Fruit fly (Drosophila melanogaster): Measurements from ENCODE around the gene CG33203.

The CG33203 gene

DNA sequence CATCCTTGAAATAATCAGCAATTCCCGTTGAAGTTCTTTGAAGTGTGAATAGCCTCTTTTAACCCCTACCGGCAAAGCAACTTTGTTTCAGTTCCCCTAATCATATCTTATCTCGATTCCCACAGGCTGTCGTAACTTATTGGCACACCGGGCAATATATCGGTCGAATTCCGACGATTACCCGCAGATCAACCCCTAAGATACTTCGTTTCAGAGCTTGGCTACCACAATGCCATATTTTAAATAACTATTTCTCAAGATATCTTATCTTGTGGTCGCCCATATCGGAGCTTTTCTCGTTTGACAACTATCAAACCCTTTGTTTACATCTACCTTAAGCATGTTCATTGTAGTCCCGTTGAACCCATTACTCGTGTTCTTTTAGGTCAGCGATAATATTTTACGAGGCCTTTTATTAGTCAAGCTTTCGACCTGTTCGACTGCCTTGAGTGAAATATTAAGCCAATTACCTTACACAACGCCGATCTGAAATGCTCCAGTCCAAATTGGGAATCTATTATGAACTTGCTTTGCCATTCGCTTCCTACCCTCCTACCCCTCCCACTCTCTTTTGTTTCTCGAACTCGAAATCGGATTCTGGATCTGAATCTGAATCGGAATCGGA, 11.5 kb upstream of the CG33203 start:
- TF ChIP-seq EcR (GFP tag; optimal IDR thresholded peaks at IDR 0.05) (peak; percentile 53), CG8159 (tag; optimal IDR thresholded peaks at IDR 0.05) (no peak)

dm6 chr3R:28897891-28898290, 10.4 kb upstream of the CG33203 start:
- TF ChIP-seq CG10348 (GFP tag; IDR thresholded peaks at IDR 0.05) (no peak), Snoo (tag; optimal IDR thresholded peaks at IDR 0.05) (no peak), gl (tag; optimal IDR thresholded peaks at IDR 0.05) (no peak), Ets98B (GFP tag; IDR thresholded peaks at IDR 0.05) (no peak), fd96Ca (GFP tag; IDR thresholded peaks at IDR 0.05) (no peak)

DNA sequence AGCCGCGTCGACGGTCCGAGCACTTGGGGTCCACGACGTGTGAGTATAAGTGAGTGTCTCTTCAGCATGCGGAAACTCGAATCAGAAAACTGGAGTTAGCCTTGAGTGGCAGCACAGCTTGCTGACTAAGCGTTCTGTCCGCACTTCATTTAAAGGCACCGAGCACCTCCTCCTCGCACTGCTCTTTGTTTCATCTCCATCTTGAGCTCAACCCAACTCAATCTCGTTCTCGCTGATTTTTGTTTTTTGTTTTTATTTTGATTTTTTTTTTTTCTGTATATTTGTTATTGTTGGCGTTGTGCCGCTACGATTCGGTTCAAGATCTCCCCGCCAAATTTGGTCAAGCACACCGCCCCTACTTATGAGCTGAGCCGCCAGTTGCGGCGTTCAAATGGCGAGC, 7.5 kb upstream of the CG33203 start:
- TF ChIP-seq CG34367 (tag; optimal IDR thresholded peaks at IDR 0.05) (no peak), CG15710 (tag; optimal IDR thresholded peaks at IDR 0.05) (peak; percentile 11), EcR (GFP tag; optimal IDR thresholded peaks at IDR 0.05) (peak; percentile 61), CG13204 (GFP tag; optimal IDR thresholded peaks at IDR 0.05) (peak; percentile 63), fd96Ca (GFP tag; IDR thresholded peaks at IDR 0.05) (no peak), Ets98B (GFP tag; IDR thresholded peaks at IDR 0.05) (no peak), CG4496 (GFP tag; IDR thresholded peaks at IDR 0.05) (no peak)

dm6 chr3R:28891513-28892097, 4.1 kb upstream of the CG33203 start:
- TF ChIP-seq rn (GFP tag; IDR thresholded peaks at IDR 0.05) (no peak), fd96Ca (GFP tag; IDR thresholded peaks at IDR 0.05) (peak; percentile 39; the same call in 1 of the 3 replicates), CG13204 (GFP tag; optimal IDR thresholded peaks at IDR 0.05) (peak; percentile 99), CG8301 (tag; optimal IDR thresholded peaks at IDR 0.05) (no peak), gl (tag; optimal IDR thresholded peaks at IDR 0.05) (no peak), CG32121 (GFP tag; IDR thresholded peaks at IDR 0.05) (peak; percentile 21; the same call in 1 of the 2 replicates), Snoo (tag; optimal IDR thresholded peaks at IDR 0.05) (peak; percentile 30), CG12605 (GFP tag; IDR thresholded peaks at IDR 0.05) (no peak), CG17806 (tag; optimal IDR thresholded peaks at IDR 0.05) (no peak), Ets98B (GFP tag; IDR thresholded peaks at IDR 0.05) (peak; percentile 60), CG14655 (GFP tag; optimal IDR thresholded peaks at IDR 0.05) (no peak), CG8159 (tag; optimal IDR thresholded peaks at IDR 0.05) (no peak), D1 (tag; optimal IDR thresholded peaks at IDR 0.05) (no peak), CG4496 (GFP tag; IDR thresholded peaks at IDR 0.05) (0 out of 3 replicates have a peak, but pooled peaks have one; percentile 40), Pif1A (GFP tag; optimal IDR thresholded peaks at IDR 0.05) (no peak), CG15710 (tag; optimal IDR thresholded peaks at IDR 0.05) (no peak), Pif1B (GFP tag; optimal IDR thresholded peaks at IDR 0.05) (peak; percentile 1), CG10348 (GFP tag; IDR thresholded peaks at IDR 0.05) (no peak)

- TF ChIP-seq CG12605 (GFP tag; IDR thresholded peaks at IDR 0.05) (peak; percentile 62), CG4496 (GFP tag; IDR thresholded peaks at IDR 0.05) (0 out of 3 replicates have a peak, but pooled peaks have one; percentile 21), CG13204 (GFP tag; optimal IDR thresholded peaks at IDR 0.05) (peak; percentile 54), Ets98B (GFP tag; IDR thresholded peaks at IDR 0.05) (peak; percentile 66), CG17806 (tag; optimal IDR thresholded peaks at IDR 0.05) (no peak), CG32121 (GFP tag; IDR thresholded peaks at IDR 0.05) (peak; percentile 36; the same call in 1 of the 2 replicates), gl (tag; optimal IDR thresholded peaks at IDR 0.05) (peak; percentile 20), CG14655 (GFP tag; optimal IDR thresholded peaks at IDR 0.05) (no peak), rn (GFP tag; IDR thresholded peaks at IDR 0.05) (no peak), fd96Ca (GFP tag; IDR thresholded peaks at IDR 0.05) (peak; percentile 36; the same call in 1 of the 3 replicates)
Measured at dm6 chr3R:28889427-28889736, 1.9 kb upstream of the CG33203 start.

DNA sequence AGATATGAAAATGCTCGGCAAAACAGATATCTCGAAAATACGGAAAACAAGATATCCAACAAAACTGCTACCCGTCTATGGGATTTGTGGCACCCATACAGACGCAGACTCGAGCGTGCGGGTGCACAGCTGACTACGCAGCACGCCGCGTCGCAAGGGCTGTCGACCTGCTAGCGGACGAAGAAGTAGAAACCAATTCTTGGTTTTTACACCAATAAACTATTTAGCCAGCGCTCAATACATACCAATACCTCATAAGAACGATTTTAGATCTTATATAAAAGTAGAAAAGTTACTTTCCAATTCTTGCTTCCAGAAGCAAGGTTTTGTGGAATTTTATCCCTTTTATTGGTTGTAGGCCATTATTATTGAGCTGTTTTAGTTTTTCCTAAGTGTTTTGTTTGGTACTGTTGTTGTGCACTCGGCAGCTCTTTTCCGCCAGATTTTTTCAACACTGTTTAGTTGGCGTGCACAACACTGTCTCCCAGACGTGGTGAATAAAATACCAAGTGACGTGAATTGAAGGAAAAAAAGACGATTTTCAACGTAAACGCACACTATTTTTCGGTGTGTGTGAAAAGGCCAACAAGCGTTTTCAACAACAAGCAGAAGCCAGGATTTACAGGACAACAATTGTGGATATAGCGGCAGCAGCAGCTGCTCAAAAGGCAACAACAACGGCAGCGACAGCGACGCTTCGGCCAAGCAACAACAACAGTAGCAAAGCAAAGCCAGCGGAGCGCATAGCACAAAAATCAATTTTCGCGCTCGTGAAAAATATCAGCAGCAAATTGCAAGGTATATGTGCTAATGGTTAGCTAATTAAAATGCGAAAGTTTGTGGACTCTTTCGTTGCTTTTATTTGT, 1.3 kb upstream of the CG33203 start:
- no peak for TF ChIP-seq CG10348 (GFP tag; IDR thresholded peaks at IDR 0.05)
- 0 out of 2 replicates have a peak, but pooled peaks have one; percentile 12 for TF ChIP-seq rn (GFP tag; IDR thresholded peaks at IDR 0.05)
- peak; percentile 65 for TF ChIP-seq CG15710 (tag; optimal IDR thresholded peaks at IDR 0.05)
- no peak for TF ChIP-seq D1 (tag; optimal IDR thresholded peaks at IDR 0.05)
- TF ChIP-seq EcR (GFP tag; optimal IDR thresholded peaks at IDR 0.05), result peak; percentile 90
- peak; percentile 67 for TF ChIP-seq CG4496 (GFP tag; IDR thresholded peaks at IDR 0.05)
- peak; percentile 33 for TF ChIP-seq CG34367 (tag; optimal IDR thresholded peaks at IDR 0.05)
- peak; percentile 69 for TF ChIP-seq CG8159 (tag; optimal IDR thresholded peaks at IDR 0.05)
- TF ChIP-seq CG9948 (tag; optimal IDR thresholded peaks at IDR 0.05), result peak; percentile 62
- peak; percentile 3 for TF ChIP-seq gl (tag; optimal IDR thresholded peaks at IDR 0.05)
- TF ChIP-seq Ets98B (GFP tag; IDR thresholded peaks at IDR 0.05), result peak; percentile 68
- peak; percentile 80; the same call in 2 of the 3 replicates for TF ChIP-seq fd96Ca (GFP tag; IDR thresholded peaks at IDR 0.05)
- peak; percentile 26; the same call in 1 of the 2 replicates for TF ChIP-seq CG12605 (GFP tag; IDR thresholded peaks at IDR 0.05)
- TF ChIP-seq CG13204 (GFP tag; optimal IDR thresholded peaks at IDR 0.05), result peak; percentile 14
- peak; percentile 60; the same call in 1 of the 2 replicates for TF ChIP-seq CG32121 (GFP tag; IDR thresholded peaks at IDR 0.05)
- peak; percentile 65 for TF ChIP-seq Pif1B (GFP tag; optimal IDR thresholded peaks at IDR 0.05)
- TF ChIP-seq CG8301 (tag; optimal IDR thresholded peaks at IDR 0.05), result peak; percentile 77
- peak; percentile 75 for TF ChIP-seq Pif1A (GFP tag; optimal IDR thresholded peaks at IDR 0.05)
- TF ChIP-seq CG17806 (tag; optimal IDR thresholded peaks at IDR 0.05), result peak; percentile 64
- peak; percentile 77 for TF ChIP-seq CG14655 (GFP tag; optimal IDR thresholded peaks at IDR 0.05)
- TF ChIP-seq Snoo (tag; optimal IDR thresholded peaks at IDR 0.05), result peak; percentile 66

All from whole organism, pupa.